Fruit fly (Drosophila melanogaster): ENCODE results near the gene M1BP.
A peak's percentile ranks its signal among the peaks of the same experiment; 100 is the strongest.

Gene M1BP

dm6 chr3R:8747134-8747870 lies 15.8 kb upstream of the M1BP start, which contains the start of the genes CG9801 and Nasp (continued):
- TF ChIP-seq MESR4 (GFP tag; optimal IDR thresholded peaks at IDR 0.05) (peak; percentile 50), ERR (GFP tag; optimal IDR thresholded peaks at IDR 0.05) (peak; percentile 7), H15 (GFP tag; IDR thresholded peaks at IDR 0.05) (no peak), Gsc (GFP tag; IDR thresholded peaks at IDR 0.05) (no peak), ind (GFP tag; optimal IDR thresholded peaks at IDR 0.05) (peak; percentile 19), CG2889 (GFP tag; IDR thresholded peaks at IDR 0.05) (no peak), CG4730 (GFP tag; IDR thresholded peaks at IDR 0.05) (no peak), eve (GFP tag; optimal IDR thresholded peaks at IDR 0.05) (peak in 1 of 2 experiments; percentile 26), Hr51 (GFP tag; optimal IDR thresholded peaks at IDR 0.05) (peak in 1 of 2 experiments; percentile 18), pnt (GFP tag; optimal IDR thresholded peaks at IDR 0.05) (no peak), Sry-δ (GFP tag; optimal IDR thresholded peaks at IDR 0.05) (peak; percentile 83), CG12299 (tag; optimal IDR thresholded peaks at IDR 0.05) (peak; percentile 3), Atf-2 (GFP tag; optimal IDR thresholded peaks at IDR 0.05) (peak; percentile 1), CTCF (GFP tag; optimal IDR thresholded peaks at IDR 0.05) (peak; percentile 67), CG18764 (GFP tag; optimal IDR thresholded peaks at IDR 0.05) (no peak), MBD-R2 (GFP tag; IDR thresholded peaks at IDR 0.05) (peak; percentile 77), NFAT (GFP tag; IDR thresholded peaks at IDR 0.05) (peak; percentile 56; the same call in 1 of the 2 replicates), Mes4 (GFP tag; optimal IDR thresholded peaks at IDR 0.05) (peak; percentile 32), Jarid2 (GFP tag; optimal IDR thresholded peaks at IDR 0.05) (peak; percentile 81), BEAF-32 (GFP tag; optimal IDR thresholded peaks at IDR 0.05) (peak; percentile 81), CG34422 (GFP tag; IDR thresholded peaks at IDR 0.05) (peak; percentile 56; the same call in 2 of the 3 replicates), esg (GFP tag; conservative IDR thresholded peaks at IDR 0.05) (no peak), gcm (GFP tag; optimal IDR thresholded peaks at IDR 0.05) (peak; percentile 42), ara (GFP tag; IDR thresholded peaks at IDR 0.05) (no peak), disco-r (GFP tag; optimal IDR thresholded peaks at IDR 0.05) (no peak), CG1602 (GFP tag; optimal IDR thresholded peaks at IDR 0.05) (no peak), ci (GFP tag; IDR thresholded peaks at IDR 0.05) (peak; percentile 80), CG11247 (GFP tag; IDR thresholded peaks at IDR 0.05) (peak; percentile 45; the same call in 1 of the 2 replicates), run (tag; optimal IDR thresholded peaks at IDR 0.05) (peak; percentile 41), ro (GFP tag; IDR thresholded peaks at IDR 0.05) (no peak), fru (optimal IDR thresholded peaks at IDR 0.05) (no peak), Elba2 (GFP tag; optimal IDR thresholded peaks at IDR 0.05) (no peak), so (GFP tag; IDR thresholded peaks at IDR 0.05) (peak; percentile 48; the same call in 1 of the 3 replicates), Bdp1 (GFP tag; optimal IDR thresholded peaks at IDR 0.05) (peak; percentile 9), CG2678 (tag; optimal IDR thresholded peaks at IDR 0.05) (peak; percentile 30), zen2 (GFP tag; IDR thresholded peaks at IDR 0.05; ENCODE audit: partially characterized antibody) (0 out of 3 replicates have a peak, but pooled peaks have one; percentile 6), CG13624 (GFP tag; optimal IDR thresholded peaks at IDR 0.05) (peak; percentile 39), NfI (GFP tag; optimal IDR thresholded peaks at IDR 0.05) (peak; percentile 39), slou (GFP tag; optimal IDR thresholded peaks at IDR 0.05) (no peak), dmrt11E (tag; optimal IDR thresholded peaks at IDR 0.05) (peak; percentile 11), hth (optimal IDR thresholded peaks at IDR 0.05) (no peak), CG34224 (GFP tag; IDR thresholded peaks at IDR 0.05; ENCODE audit: partially characterized antibody) (peak; percentile 61), CG7839 (tag; optimal IDR thresholded peaks at IDR 0.05) (peak; percentile 22), insv (GFP tag; optimal IDR thresholded peaks at IDR 0.05) (peak in 1 of 2 experiments; percentile 10), CG6765 (GFP tag; optimal IDR thresholded peaks at IDR 0.05) (peak; percentile 7), CG18476 (GFP tag; optimal IDR thresholded peaks at IDR 0.05) (peak; percentile 12), CG10209 (GFP tag; optimal IDR thresholded peaks at IDR 0.05) (peak; percentile 13), CG3995 (GFP tag; optimal IDR thresholded peaks at IDR 0.05) (peak; percentile 67), dysf (GFP tag; IDR thresholded peaks at IDR 0.05) (0 out of 3 replicates have a peak, but pooled peaks have one; percentile 23), z (GFP tag; IDR thresholded peaks at IDR 0.05) (no peak), zfh1 (GFP tag; IDR thresholded peaks at IDR 0.05) (peak; percentile 29; the same call in 1 of the 3 replicates)

All from whole organism, embryonic.